Fruit fly (Drosophila melanogaster): ENCODE measurements around the gene CG4168.

The CG4168 gene

DNA sequence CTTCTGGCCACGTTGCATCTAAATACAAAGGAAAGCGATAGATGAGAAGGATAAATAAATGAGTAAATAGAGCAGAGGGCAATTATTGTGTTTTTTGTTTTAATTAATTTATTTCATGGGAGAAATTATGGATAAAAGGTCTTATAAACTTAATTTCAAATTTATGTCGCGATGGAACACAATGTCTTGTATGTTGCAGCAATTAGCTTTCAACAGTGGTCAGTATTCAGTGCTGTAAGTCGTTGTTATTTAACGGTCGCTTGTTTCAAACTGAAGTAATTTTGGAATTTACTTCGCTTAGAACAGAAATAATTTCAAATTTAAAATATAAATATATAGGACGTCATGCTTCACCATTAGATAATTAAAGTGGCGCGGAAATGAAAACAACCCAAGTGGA lies 82.3 kb downstream of the CG4168 start (continued):
- TF ChIP-seq tio (GFP tag; optimal IDR thresholded peaks at IDR 0.05), result no peak
- TF ChIP-seq phol (tag; optimal IDR thresholded peaks at IDR 0.05), result peak; percentile 11
- TF ChIP-seq CG6854 (GFP tag; optimal IDR thresholded peaks at IDR 0.05), result no peak
- no peak for TF ChIP-seq HmgZ (tag; optimal IDR thresholded peaks at IDR 0.05)
- no peak for TF ChIP-seq ATbp (GFP tag; optimal IDR thresholded peaks at IDR 0.05)
- no peak for TF ChIP-seq shn (GFP tag; optimal IDR thresholded peaks at IDR 0.05)
- TF ChIP-seq CG18262 (tag; optimal IDR thresholded peaks at IDR 0.05), result no peak
- TF ChIP-seq kah (GFP tag; optimal IDR thresholded peaks at IDR 0.05), result no peak
- TF ChIP-seq row (GFP tag; IDR thresholded peaks at IDR 0.05), result no peak
- TF ChIP-seq CrebB (tag; optimal IDR thresholded peaks at IDR 0.05), result no peak
- TF ChIP-seq CG9215 (GFP tag; IDR thresholded peaks at IDR 0.05), result no peak
- TF ChIP-seq amos (GFP tag; IDR thresholded peaks at IDR 0.05; ENCODE audit: partially characterized antibody), result no peak
- no peak for TF ChIP-seq CG30403 (GFP tag; optimal IDR thresholded peaks at IDR 0.05)
- no peak for TF ChIP-seq zen2 (GFP tag; IDR thresholded peaks at IDR 0.05; ENCODE audit: partially characterized antibody)
- TF ChIP-seq klu (GFP tag; IDR thresholded peaks at IDR 0.05), result no peak
- TF ChIP-seq CG31365 (tag; optimal IDR thresholded peaks at IDR 0.05), result no peak
- TF ChIP-seq ase (GFP tag; IDR thresholded peaks at IDR 0.05), result no peak
- no peak for TF ChIP-seq Hr51 (GFP tag; optimal IDR thresholded peaks at IDR 0.05)
- TF ChIP-seq MTF-1 (GFP tag; optimal IDR thresholded peaks at IDR 0.05; ENCODE audit: borderline replicate concordance), result no peak
- TF ChIP-seq Dp (GFP tag; optimal IDR thresholded peaks at IDR 0.05), result peak; percentile 49
- no peak for TF ChIP-seq CG6791 (GFP tag; IDR thresholded peaks at IDR 0.05; ENCODE audit: partially characterized antibody)
- TF ChIP-seq Ets65A (GFP tag), result peak; percentile 82
- TF ChIP-seq CG1529 (GFP tag; optimal IDR thresholded peaks at IDR 0.05), result no peak
- no peak for TF ChIP-seq Aef1 (GFP tag; IDR thresholded peaks at IDR 0.05)
- TF ChIP-seq CG11085 (GFP tag; IDR thresholded peaks at IDR 0.05), result peak; percentile 47; the same call in 1 of the 2 replicates
- TF ChIP-seq ham (GFP tag; IDR thresholded peaks at IDR 0.05), result no peak
- peak; percentile 17 for TF ChIP-seq CG13624 (GFP tag; optimal IDR thresholded peaks at IDR 0.05)
- TF ChIP-seq gem (tag; optimal IDR thresholded peaks at IDR 0.05), result no peak
- TF ChIP-seq CG13894 (tag; optimal IDR thresholded peaks at IDR 0.05), result no peak
- no peak for TF ChIP-seq CG12236 (GFP tag; optimal IDR thresholded peaks at IDR 0.05)
- no peak for TF ChIP-seq CG17568 (GFP tag; optimal IDR thresholded peaks at IDR 0.05)
- no peak for TF ChIP-seq CG12744 (GFP tag; optimal IDR thresholded peaks at IDR 0.05)
- TF ChIP-seq CG7357 (GFP tag; IDR thresholded peaks at IDR 0.05), result no peak
- TF ChIP-seq sna (GFP tag; IDR thresholded peaks at IDR 0.05; ENCODE audit: partially characterized antibody), result no peak; the same call in 1 of the 2 replicates
- TF ChIP-seq CG6175 (GFP tag; IDR thresholded peaks at IDR 0.05), result no peak
- TF ChIP-seq CG3407 (GFP tag; optimal IDR thresholded peaks at IDR 0.05), result no peak
- TF ChIP-seq bab2 (GFP tag; optimal IDR thresholded peaks at IDR 0.05), result no peak
- TF ChIP-seq ftz-f1 (GFP tag; optimal IDR thresholded peaks at IDR 0.05), result no peak
- TF ChIP-seq Lpt (GFP tag; optimal IDR thresholded peaks at IDR 0.05), result no peak
- TF ChIP-seq lov (optimal IDR thresholded peaks at IDR 0.05), result no peak
- no peak for TF ChIP-seq lov (GFP tag; IDR thresholded peaks at IDR 0.05)
- no peak for TF ChIP-seq mam (GFP tag; optimal IDR thresholded peaks at IDR 0.05)
- TF ChIP-seq Rx (GFP tag; IDR thresholded peaks at IDR 0.05), result 0 out of 2 replicates have a peak, but pooled peaks have one; percentile 17
- TF ChIP-seq ac (GFP tag; optimal IDR thresholded peaks at IDR 0.05), result no peak
- no peak for TF ChIP-seq CG18476 (GFP tag; optimal IDR thresholded peaks at IDR 0.05)
- no peak for TF ChIP-seq CG2678 (tag; optimal IDR thresholded peaks at IDR 0.05)
- TF ChIP-seq ind (GFP tag; optimal IDR thresholded peaks at IDR 0.05), result no peak
- no peak for TF ChIP-seq CG10543 (GFP tag; optimal IDR thresholded peaks at IDR 0.05)
- TF ChIP-seq ERR (GFP tag; optimal IDR thresholded peaks at IDR 0.05), result no peak
- peak; percentile 24 for TF ChIP-seq zen (tag; optimal IDR thresholded peaks at IDR 0.05)
- no peak for TF ChIP-seq bsh (GFP tag; optimal IDR thresholded peaks at IDR 0.05)
- no peak for TF ChIP-seq CG3726 (GFP tag; IDR thresholded peaks at IDR 0.05)

All from whole organism, embryonic.